Worm (Caenorhabditis elegans) whole organism, mixed stage, embryonic: ENCODE data around the gene wdr-5.2.

Experiments used
- M03D4.4 ChIP-seq: sonication (generic microtip); optimal IDR thresholded peaks from 2 replicates; lab custom pipeline; 2017; ENCODE audit warnings: mild to moderate bottlenecking, missing genetic modification characterization, missing compliant biosample characterization
- blmp-1 ChIP-seq: fragments of 150-350 bp; optimal IDR thresholded peaks from 2 replicates; lab custom pipeline; 2014; ENCODE audit warnings: missing biosample characterization, missing genetic modification characterization
- ceh-39 ChIP-seq: fragments of 150-350 bp; optimal IDR thresholded peaks from 2 replicates; lab custom pipeline; 2014; ENCODE audit warnings: missing biosample characterization, missing genetic modification characterization
- ceh-43 ChIP-seq: fragments of 200-800 bp; sonication (Bioruptor generic); optimal IDR thresholded peaks from 2 replicates; lab custom pipeline; 2018; ENCODE audit warnings: mild to moderate bottlenecking, missing genetic modification characterization, moderate library complexity, missing compliant biosample characterization
- ceh-83 ChIP-seq: fragments of 200-800 bp; sonication (Bioruptor generic); optimal IDR thresholded peaks from 2 replicates; lab custom pipeline; 2018; ENCODE audit warnings: mild to moderate bottlenecking, missing genetic modification characterization, missing compliant biosample characterization
- ces-1 ChIP-seq: fragments of 150-350 bp; optimal IDR thresholded peaks from 2 replicates; lab custom pipeline; 2014; ENCODE audit warnings: missing biosample characterization, missing genetic modification reagents, missing genetic modification characterization
- drap-1 ChIP-seq: fragments of 200-800 bp; sonication (Bioruptor generic); optimal IDR thresholded peaks from 3 replicates; lab custom pipeline; 2018; ENCODE audit warnings: mild to moderate bottlenecking, missing genetic modification characterization, missing compliant biosample characterization
- elt-1 ChIP-seq: sonication (generic microtip); optimal IDR thresholded peaks from 2 replicates; lab custom pipeline; 2017; ENCODE audit warnings: missing genetic modification characterization, mild to moderate bottlenecking, missing compliant biosample characterization, antibody characterized with exemption, moderate library complexity, borderline replicate concordance; ENCODE audit not compliant: insufficient read depth
- elt-3 ChIP-seq: fragments of 150-350 bp; optimal IDR thresholded peaks from 2 replicates; lab custom pipeline; 2014; ENCODE audit warnings: missing biosample characterization, missing genetic modification characterization
- flh-1 ChIP-seq: fragments of 200-800 bp; sonication (Bioruptor generic); optimal IDR thresholded peaks from 2 replicates; lab custom pipeline; 2018; ENCODE audit warnings: mild to moderate bottlenecking, missing genetic modification characterization, moderate library complexity, missing compliant biosample characterization
- ham-2 ChIP-seq: fragments of 200-800 bp; sonication (Bioruptor generic); optimal IDR thresholded peaks from 2 replicates; lab custom pipeline; 2018; ENCODE audit warnings: mild to moderate bottlenecking, missing genetic modification characterization, missing compliant biosample characterization
- hlh-1 ChIP-seq: fragments of 150-350 bp; optimal IDR thresholded peaks from 2 replicates; lab custom pipeline; 2014; ENCODE audit warnings: missing biosample characterization, missing genetic modification reagents, missing genetic modification characterization
- lin-13 ChIP-seq: fragments of 150-350 bp; optimal IDR thresholded peaks from 2 replicates; lab custom pipeline; 2014; ENCODE audit warnings: missing biosample characterization, missing genetic modification characterization
- lin-32 ChIP-seq: fragments of 200-800 bp; sonication (Bioruptor generic); optimal IDR thresholded peaks from 2 replicates; lab custom pipeline; 2018; ENCODE audit warnings: mild to moderate bottlenecking, missing genetic modification characterization, missing compliant biosample characterization
- lsy-2 ChIP-seq: fragments of 150-350 bp; optimal IDR thresholded peaks from 2 replicates; lab custom pipeline; 2014; ENCODE audit warnings: missing biosample characterization, missing genetic modification characterization
- mab-5 ChIP-seq: fragments of 150-350 bp; optimal IDR thresholded peaks from 2 replicates; lab custom pipeline; 2014; ENCODE audit warnings: missing biosample characterization, missing genetic modification characterization
- mep-1 ChIP-seq: fragments of 150-350 bp; optimal IDR thresholded peaks from 2 replicates; lab custom pipeline; 2017; ENCODE audit warnings: missing biosample characterization, missing genetic modification reagents, missing genetic modification characterization, inconsistent platforms
- mls-2 ChIP-seq: sonication (generic microtip); optimal IDR thresholded peaks from 2 replicates; lab custom pipeline; 2016; ENCODE audit warnings: mild to moderate bottlenecking, missing genetic modification characterization, moderate library complexity, missing compliant biosample characterization
- nhr-12 ChIP-seq: fragments of 150-350 bp; optimal IDR thresholded peaks from 2 replicates; lab custom pipeline; 2014; ENCODE audit warnings: missing biosample characterization, missing genetic modification characterization
- nhr-2 ChIP-seq: fragments of 150-350 bp; optimal IDR thresholded peaks from 2 replicates; lab custom pipeline; 2014; ENCODE audit warnings: missing biosample characterization, missing genetic modification characterization
- nhr-237 ChIP-seq: fragments of 150-350 bp; optimal IDR thresholded peaks from 2 replicates; lab custom pipeline; 2014; ENCODE audit warnings: missing biosample characterization, missing genetic modification characterization
- nhr-28 ChIP-seq: fragments of 150-350 bp; optimal IDR thresholded peaks from 2 replicates; lab custom pipeline; 2014; ENCODE audit warnings: missing biosample characterization, missing genetic modification characterization
- nhr-76 ChIP-seq: sonication (generic microtip); optimal IDR thresholded peaks from 2 replicates; lab custom pipeline; 2017; ENCODE audit warnings: missing biosample characterization, missing genetic modification characterization
- pha-4 ChIP-seq: fragments of 150-350 bp; optimal IDR thresholded peaks from 2 replicates; lab custom pipeline; 2018; ENCODE audit warnings: missing biosample characterization, missing genetic modification reagents, missing genetic modification characterization
- sem-2 ChIP-seq: fragments of 200-800 bp; sonication (Bioruptor generic); optimal IDR thresholded peaks from 2 replicates; lab custom pipeline; 2018; ENCODE audit warnings: mild to moderate bottlenecking, missing genetic modification characterization, missing compliant biosample characterization
- snpc-4 ChIP-seq: fragments of 150-350 bp; optimal IDR thresholded peaks from 2 replicates; lab custom pipeline; 2014; ENCODE audit warnings: missing biosample characterization, missing genetic modification characterization
- sptf-1 ChIP-seq: sonication (generic microtip); optimal IDR thresholded peaks from 2 replicates; lab custom pipeline; 2017; ENCODE audit warnings: mild to moderate bottlenecking, missing genetic modification characterization, moderate library complexity, missing compliant biosample characterization
- unc-120 ChIP-seq: sonication (generic microtip); optimal IDR thresholded peaks from 2 replicates; lab custom pipeline; 2017; ENCODE audit warnings: missing genetic modification characterization, missing compliant biosample characterization; ENCODE audit not compliant: poor library complexity, severe bottlenecking
- unc-39 ChIP-seq: fragments of 150-350 bp; optimal IDR thresholded peaks from 2 replicates; lab custom pipeline; 2014; ENCODE audit warnings: missing biosample characterization, missing genetic modification characterization
- unc-62 ChIP-seq: fragments of 150-350 bp; optimal IDR thresholded peaks from 2 replicates; lab custom pipeline; 2014; ENCODE audit warnings: missing biosample characterization, missing genetic modification reagents, missing genetic modification characterization
- zip-8 ChIP-seq: fragments of 150-350 bp; optimal IDR thresholded peaks from 2 replicates; lab custom pipeline; 2014; ENCODE audit warnings: missing biosample characterization, missing genetic modification characterization
- ztf-11 ChIP-seq: fragments of 150-350 bp; optimal IDR thresholded peaks from 2 replicates; lab custom pipeline; 2014; ENCODE audit warnings: missing biosample characterization, missing genetic modification characterization

wdr-5.2 gene

ce11 chrX:14329348-14329747 lies 20.6 kb upstream of the wdr-5.2 start:
- TF ChIP-seq elt-3 (tag; lab: Kevin White, UChicago) (no peak), mls-2 (tag; lab: Kevin White, UChicago) (peak; percentile 52)

ce11 chrX:14334151-14334550 lies 15.8 kb upstream of the wdr-5.2 start:
- TF ChIP-seq hlh-1 (tag; lab: Kevin White, UChicago) (peak; percentile 78), lsy-2 (tag; lab: Kevin White, UChicago) (no peak), sem-2 (no peak), nhr-28 (tag; lab: Kevin White, UChicago) (no peak), unc-120 (tag; lab: Kevin White, UChicago) (peak; percentile 36), zip-8 (tag; lab: Kevin White, UChicago) (no peak), unc-39 (no peak), elt-1 (tag; lab: Kevin White, UChicago) (no peak)
- TF ChIP-seq, all 35 proteins: peak for 2

- TF ChIP-seq blmp-1 (tag; lab: Kevin White, UChicago): no peak
- no peak for TF ChIP-seq lsy-2 (tag; lab: Kevin White, UChicago)
- no peak for TF ChIP-seq nhr-28 (tag; lab: Kevin White, UChicago)
- no peak for TF ChIP-seq unc-62 (GFP tag; lab: Kevin White, UChicago)
- TF ChIP-seq ceh-39 (tag; lab: Kevin White, UChicago): no peak
- TF ChIP-seq nhr-76 (tag; lab: Kevin White, UChicago): no peak
- TF ChIP-seq zip-8 (tag; lab: Kevin White, UChicago): no peak
- TF ChIP-seq sptf-1 (tag; lab: Kevin White, UChicago): no peak
- no peak for TF ChIP-seq nhr-237 (tag; lab: Kevin White, UChicago)
Observed at ce11 chrX:14335220-14335619, 14.7 kb upstream of the wdr-5.2 start, which contains the start of gene K04G11.1. K04G11.1 (plus strand) TSS chrX:14335520.

- TF ChIP-seq ceh-43 (no peak), ham-2 (no peak), nhr-2 (tag; lab: Kevin White, UChicago) (no peak), blmp-1 (tag; lab: Kevin White, UChicago) (no peak), mls-2 (tag; lab: Kevin White, UChicago) (no peak), elt-1 (tag; lab: Kevin White, UChicago) (no peak), nhr-76 (tag; lab: Kevin White, UChicago) (no peak), lin-32 (GFP tag; lab: Kevin White, UChicago) (no peak), sptf-1 (tag; lab: Kevin White, UChicago) (peak; percentile 31), elt-3 (tag; lab: Kevin White, UChicago) (no peak), M03D4.4 (tag; lab: Kevin White, UChicago) (peak; percentile 49), pha-4 (tag; lab: Kevin White, UChicago) (peak; percentile 6), drap-1 (GFP tag; lab: Kevin White, UChicago) (peak; percentile 6), unc-120 (tag; lab: Kevin White, UChicago) (peak; percentile 19), ces-1 (GFP tag; lab: Kevin White, UChicago) (no peak), ztf-11 (tag; lab: Kevin White, UChicago) (no peak), snpc-4 (tag; lab: Kevin White, UChicago) (no peak), nhr-12 (tag; lab: Kevin White, UChicago) (no peak), mab-5 (tag; lab: Kevin White, UChicago) (no peak), hlh-1 (tag; lab: Kevin White, UChicago) (peak; percentile 92), zip-8 (tag; lab: Kevin White, UChicago) (no peak)
Observed at ce11 chrX:14335621-14336020, 14.3 kb upstream of the wdr-5.2 start.

ce11 chrX:14338896-14339295 lies 11.0 kb upstream of the wdr-5.2 start:
- TF ChIP-seq ces-1 (GFP tag; lab: Kevin White, UChicago): no peak
- TF ChIP-seq sem-2: no peak
- no peak for TF ChIP-seq mls-2 (tag; lab: Kevin White, UChicago)
- no peak for TF ChIP-seq unc-62 (GFP tag; lab: Kevin White, UChicago)
- no peak for TF ChIP-seq nhr-76 (tag; lab: Kevin White, UChicago)
- TF ChIP-seq drap-1 (GFP tag; lab: Kevin White, UChicago): no peak
- TF ChIP-seq lin-32 (GFP tag; lab: Kevin White, UChicago): no peak
- TF ChIP-seq, all 35 proteins: peak for 0

ce11 chrX:14339723-14340122 lies 10.2 kb upstream of the wdr-5.2 start:
- no peak for TF ChIP-seq mab-5 (tag; lab: Kevin White, UChicago)
- TF ChIP-seq lin-13 (tag; lab: Kevin White, UChicago): no peak
- TF ChIP-seq ztf-11 (tag; lab: Kevin White, UChicago): no peak
- no peak for TF ChIP-seq sptf-1 (tag; lab: Kevin White, UChicago)
- TF ChIP-seq nhr-12 (tag; lab: Kevin White, UChicago): no peak
- no peak for TF ChIP-seq flh-1
- no peak for TF ChIP-seq mep-1 (tag; lab: Kevin White, UChicago)
- TF ChIP-seq hlh-1 (tag; lab: Kevin White, UChicago): no peak
- TF ChIP-seq drap-1 (GFP tag; lab: Kevin White, UChicago): no peak
- TF ChIP-seq pha-4 (tag; lab: Kevin White, UChicago): no peak
- no peak for TF ChIP-seq ceh-83 (GFP tag; lab: Kevin White, UChicago)
- TF ChIP-seq nhr-237 (tag; lab: Kevin White, UChicago): no peak
- no peak for TF ChIP-seq mls-2 (tag; lab: Kevin White, UChicago)
- no peak for TF ChIP-seq nhr-28 (tag; lab: Kevin White, UChicago)
- TF ChIP-seq nhr-2 (tag; lab: Kevin White, UChicago): no peak
- no peak for TF ChIP-seq ceh-39 (tag; lab: Kevin White, UChicago)
